Worm (Caenorhabditis elegans) whole organism, late embryonic: Measurements from ENCODE around the gene T21C9.9.

ENCODE experiments used
- K09A11.1 ChIP-seq: sonication (generic microtip); optimal IDR thresholded peaks from 2 replicates; lab custom pipeline; 2017; ENCODE audit warnings: antibody characterized with exemption, mild to moderate bottlenecking, missing genetic modification characterization, missing compliant biosample characterization; ENCODE audit not compliant: insufficient read depth
- ama-1 ChIP-seq: fragments of 150-350 bp; optimal IDR thresholded peaks from 2 replicates; lab custom pipeline; 2014
- ceh-48 ChIP-seq: sonication (generic microtip); optimal IDR thresholded peaks from 2 replicates; lab custom pipeline; 2016; ENCODE audit warnings: missing genetic modification characterization, inconsistent platforms, missing compliant biosample characterization
- ceh-9 ChIP-seq: sonication (generic microtip); optimal IDR thresholded peaks from 2 replicates; lab custom pipeline; 2016; ENCODE audit warnings: mild to moderate bottlenecking, missing genetic modification characterization, inconsistent platforms, missing compliant biosample characterization
- fkh-6 ChIP-seq: sonication (generic microtip); optimal IDR thresholded peaks from 2 replicates; lab custom pipeline; 2016; ENCODE audit warnings: missing genetic modification characterization, missing compliant biosample characterization
- hlh-15 ChIP-seq: sonication (generic microtip); optimal IDR thresholded peaks from 2 replicates; lab custom pipeline; 2016; ENCODE audit warnings: missing genetic modification characterization, missing compliant biosample characterization
- hlh-30 ChIP-seq: sonication (generic microtip); optimal IDR thresholded peaks from 2 replicates; lab custom pipeline; 2017; ENCODE audit warnings: antibody characterized with exemption, missing genetic modification characterization, missing compliant biosample characterization; ENCODE audit not compliant: insufficient read depth
- lin-11 ChIP-seq: fragments of 200-800 bp; sonication (Bioruptor generic); optimal IDR thresholded peaks from 2 replicates; lab custom pipeline; 2018; ENCODE audit warnings: mild to moderate bottlenecking, missing genetic modification characterization, missing compliant biosample characterization
- nhr-11 ChIP-seq: fragments of 150-350 bp; optimal IDR thresholded peaks from 2 replicates; lab custom pipeline; 2014; ENCODE audit warnings: missing biosample characterization, missing genetic modification characterization

DNA sequence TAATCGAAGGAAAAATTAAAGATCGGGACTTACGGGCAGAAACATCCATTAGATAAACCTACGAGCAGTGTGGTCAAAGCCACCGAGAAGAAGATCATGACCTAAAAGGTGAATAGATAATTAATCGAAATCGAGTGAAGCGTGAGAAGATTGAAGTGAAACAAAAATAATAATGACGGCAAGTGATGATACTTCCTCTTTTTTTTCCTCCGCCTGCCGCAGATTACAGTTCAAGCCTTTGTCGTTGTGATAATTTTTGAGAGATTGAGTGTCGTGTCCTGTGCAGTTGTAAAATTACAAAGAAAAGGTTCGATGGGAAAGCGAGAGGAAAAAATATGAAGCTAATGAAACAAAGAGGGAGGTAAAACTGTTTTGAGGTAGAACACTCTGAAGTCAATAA lies at the start of gene T21C9.9:
- no peak for TF ChIP-seq ceh-9 (tag; lab: Kevin White, UChicago)
- TF ChIP-seq fkh-6: no peak
- no peak for TF ChIP-seq ama-1
- TF ChIP-seq hlh-30 (tag; lab: Kevin White, UChicago): no peak
- TF ChIP-seq hlh-15: no peak
- TF ChIP-seq nhr-11: no peak
- TF ChIP-seq lin-11 (tag; lab: Kevin White, UChicago): no peak
- TF ChIP-seq ceh-48: no peak
- TF ChIP-seq K09A11.1 (tag; lab: Kevin White, UChicago): no peak
